Fruit fly (Drosophila melanogaster): ENCODE measurements around the gene CG3598.

DNA sequence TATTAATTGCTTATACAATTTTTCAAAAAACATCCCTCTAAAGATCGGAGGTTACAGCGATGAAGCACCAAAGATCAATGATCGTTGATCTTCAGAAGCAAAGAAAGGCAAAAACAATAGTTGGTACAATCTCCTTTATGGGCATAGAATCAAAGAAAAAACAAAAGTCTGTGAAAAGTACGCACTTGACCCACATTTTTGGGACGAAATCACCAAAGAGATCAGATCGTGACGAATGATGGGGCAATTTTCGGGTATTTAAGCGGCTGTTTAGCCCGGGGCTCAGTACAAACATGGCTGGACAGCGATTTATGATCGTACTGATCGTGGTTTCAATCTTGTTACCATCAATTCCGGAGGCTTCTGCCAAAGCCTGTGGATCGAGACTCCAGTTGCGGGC, 10.0 kb downstream of the CG3598 start, which contains the start of gene CG17959:
- TF ChIP-seq CG7045 (GFP tag; optimal IDR thresholded peaks at IDR 0.05) (no peak), pad (GFP tag; optimal IDR thresholded peaks at IDR 0.05) (no peak), CG5204 (GFP tag; optimal IDR thresholded peaks at IDR 0.05) (no peak), toe (GFP tag; optimal IDR thresholded peaks at IDR 0.05) (no peak), CG7101 (tag; optimal IDR thresholded peaks at IDR 0.05) (no peak), CG12768 (GFP tag; optimal IDR thresholded peaks at IDR 0.05) (no peak), CG11617 (GFP tag; optimal IDR thresholded peaks at IDR 0.05) (no peak), Hr96 (GFP tag; optimal IDR thresholded peaks at IDR 0.05) (no peak), kay (GFP tag; ENCODE audit: borderline replicate concordance) (no peak)

Measured in whole organism, adult.